Worm (Caenorhabditis elegans) whole organism, young adult: Measurements from ENCODE around the gene clec-266.
A peak's percentile ranks its signal among the peaks of the same experiment; 100 is the strongest.

Experiments
- B0035.1 ChIP-seq: sonication (generic microtip); optimal IDR thresholded peaks from 2 replicates; lab custom pipeline; 2016; ENCODE audit warnings: missing genetic modification characterization, mild to moderate bottlenecking, missing compliant biosample characterization, missing genotype, missing genetic modification reagents
- B0336.3 ChIP-seq: fragments of 200-800 bp; sonication (Bioruptor generic); IDR thresholded peaks from 2 replicates; pipeline ENCODE4 v1.3.6; 2022; ENCODE audit warnings: missing genetic modification characterization, missing compliant biosample characterization
- C06A6.2 ChIP-seq: fragments of 200-800 bp; sonication (Bioruptor generic); conservative IDR thresholded peaks from 2 replicates; pipeline ENCODE4 v1.3.6; 2022; ENCODE audit warnings: missing genetic modification characterization, missing compliant biosample characterization
- C17E4.6 ChIP-seq: fragments of 200-800 bp; sonication (Bioruptor generic); IDR thresholded peaks from 2 replicates; pipeline ENCODE4 v1.3.6; 2022; ENCODE audit warnings: missing genetic modification reagents, missing genetic modification characterization, missing compliant biosample characterization
- D2030.7 ChIP-seq: fragments of 200-800 bp; sonication (Bioruptor generic); IDR thresholded peaks from 2 replicates; pipeline ENCODE4 v1.3.6; 2022; ENCODE audit warnings: missing genetic modification reagents, missing genetic modification characterization, missing compliant biosample characterization
- F23B12.7 ChIP-seq: sonication (generic microtip); optimal IDR thresholded peaks from 2 replicates; lab custom pipeline; 2017; ENCODE audit warnings: missing genetic modification characterization, mild to moderate bottlenecking, missing compliant biosample characterization, antibody characterized with exemption, moderate library complexity; ENCODE audit not compliant: insufficient read depth
- F33H1.4 ChIP-seq: fragments of 200-800 bp; sonication (Bioruptor generic); IDR thresholded peaks from 2 replicates; pipeline ENCODE4 v1.3.6; 2022; ENCODE audit warnings: missing genetic modification reagents, missing genetic modification characterization, missing compliant biosample characterization
- F37B4.10 ChIP-seq: fragments of 200-800 bp; sonication (Bioruptor generic); IDR thresholded peaks from 2 replicates; pipeline ENCODE4 v1.3.6; 2022; ENCODE audit warnings: missing genetic modification characterization, missing compliant biosample characterization
- T07F8.4 ChIP-seq: sonication (generic microtip); optimal IDR thresholded peaks from 2 replicates; lab custom pipeline; 2016; ENCODE audit warnings: mild to moderate bottlenecking, missing genetic modification characterization, moderate library complexity, missing compliant biosample characterization
- Y53G8AR.9 ChIP-seq: fragments of 200-800 bp; sonication (Bioruptor generic); conservative IDR thresholded peaks from 2 replicates; pipeline ENCODE4 v1.3.6; 2022; ENCODE audit warnings: missing genetic modification reagents, missing genetic modification characterization, missing compliant biosample characterization
- Y67H2A.10 ChIP-seq: fragments of 200-800 bp; sonication (Bioruptor generic); conservative IDR thresholded peaks from 2 replicates; pipeline ENCODE4 v1.3.6; 2022; ENCODE audit warnings: missing genetic modification reagents, missing genetic modification characterization, missing compliant biosample characterization
- attf-3 ChIP-seq: fragments of 200-800 bp; sonication (Bioruptor generic); conservative IDR thresholded peaks from 2 replicates; pipeline ENCODE4 v1.3.6; 2022; ENCODE audit warnings: missing genetic modification reagents, missing genetic modification characterization, missing compliant biosample characterization
- attf-6 ChIP-seq: fragments of 200-800 bp; sonication (Bioruptor generic); IDR thresholded peaks from 2 replicates; pipeline ENCODE4 v1.3.6; 2022; ENCODE audit warnings: missing genetic modification reagents, missing genetic modification characterization, missing compliant biosample characterization
- bed-2 ChIP-seq: fragments of 200-800 bp; sonication (Bioruptor generic); IDR thresholded peaks from 2 replicates; pipeline ENCODE4 v1.3.6; 2022; ENCODE audit warnings: missing genetic modification reagents, missing genetic modification characterization, missing compliant biosample characterization
- ceh-100 ChIP-seq: fragments of 200-800 bp; sonication (Bioruptor generic); IDR thresholded peaks from 2 replicates; pipeline ENCODE4 v1.3.6; 2022; ENCODE audit warnings: missing genetic modification reagents, missing genetic modification characterization, missing compliant biosample characterization
- ceh-40 ChIP-seq: fragments of 200-800 bp; sonication (Bioruptor generic); IDR thresholded peaks from 2 replicates; pipeline ENCODE4 v1.3.6; 2022; ENCODE audit warnings: missing genetic modification characterization, missing compliant biosample characterization
- ekl-4 ChIP-seq: fragments of 200-800 bp; sonication (Bioruptor generic); IDR thresholded peaks from 2 replicates; pipeline ENCODE4 v1.3.6; 2022; ENCODE audit warnings: missing genetic modification reagents, missing genetic modification characterization, missing compliant biosample characterization
- ets-4 ChIP-seq: fragments of 200-800 bp; sonication (Bioruptor generic); optimal IDR thresholded peaks from 2 replicates; lab custom pipeline; 2018; ENCODE audit warnings: mild to moderate bottlenecking, missing genetic modification characterization, missing compliant biosample characterization
- hlh-26 ChIP-seq: fragments of 200-800 bp; sonication (Bioruptor generic); conservative IDR thresholded peaks from 2 replicates; pipeline ENCODE4 v1.3.6; 2022; ENCODE audit warnings: missing genetic modification reagents, missing genetic modification characterization, missing compliant biosample characterization
- hmg-1.2 ChIP-seq: fragments of 200-800 bp; sonication (Bioruptor generic); IDR thresholded peaks from 2 replicates; pipeline ENCODE4 v1.3.6; 2022; ENCODE audit warnings: missing genetic modification reagents, missing genetic modification characterization, missing compliant biosample characterization
- hmg-20 ChIP-seq: fragments of 200-800 bp; sonication (Bioruptor generic); IDR thresholded peaks from 2 replicates; pipeline ENCODE4 v1.3.6; 2022; ENCODE audit warnings: missing genetic modification reagents, missing genetic modification characterization, missing compliant biosample characterization
- hrde-1 ChIP-seq: sonication (generic microtip); optimal IDR thresholded peaks from 2 replicates; lab custom pipeline; 2016; ENCODE audit warnings: missing genetic modification characterization, mild to moderate bottlenecking, missing compliant biosample characterization, moderate library complexity, missing genotype, missing genetic modification reagents, borderline replicate concordance
- lag-1 ChIP-seq: fragments of 200-800 bp; sonication (Bioruptor generic); IDR thresholded peaks from 2 replicates; pipeline ENCODE4 v1.3.6; 2022; ENCODE audit warnings: missing genetic modification reagents, missing genetic modification characterization, missing compliant biosample characterization
- let-607 ChIP-seq, 2 experiments: fragments of 200-800 bp in 1 of 2; sonication (Bioruptor generic) in 1 of 2; sonication (generic microtip) in 1 of 2; optimal IDR thresholded peaks; 2 replicates each; lab custom pipeline; 2016 to 2018; ENCODE audit warnings: mild to moderate bottlenecking in 2 of 2, missing compliant biosample characterization in 2 of 2, missing genetic modification characterization in 2 of 2, moderate library complexity in 2 of 2, missing genotype in 1 of 2
- lin-26 ChIP-seq: fragments of 200-800 bp; sonication (Bioruptor generic); IDR thresholded peaks from 2 replicates; pipeline ENCODE4 v1.3.6; 2022; ENCODE audit warnings: missing genetic modification reagents, missing genetic modification characterization, missing compliant biosample characterization
- lsy-27 ChIP-seq: sonication (generic microtip); optimal IDR thresholded peaks from 2 replicates; lab custom pipeline; 2017; ENCODE audit warnings: missing genetic modification characterization, mild to moderate bottlenecking, missing compliant biosample characterization, antibody characterized with exemption, missing genotype, borderline replicate concordance; ENCODE audit not compliant: insufficient read depth
- mcd-1 ChIP-seq: fragments of 200-800 bp; sonication (Bioruptor generic); IDR thresholded peaks from 2 replicates; pipeline ENCODE4 v1.3.6; 2022; ENCODE audit warnings: missing genetic modification reagents, missing genetic modification characterization, missing compliant biosample characterization
- nfya-1 ChIP-seq: sonication (generic microtip); optimal IDR thresholded peaks from 2 replicates; lab custom pipeline; 2017; ENCODE audit warnings: antibody characterized with exemption, missing compliant biosample characterization, missing genetic modification characterization, borderline replicate concordance; ENCODE audit not compliant: insufficient read depth
- nfyb-1 ChIP-seq: fragments of 200-800 bp; sonication (Bioruptor generic); IDR thresholded peaks from 2 replicates; pipeline ENCODE4 v1.3.6; 2022; ENCODE audit warnings: missing genetic modification reagents, missing genetic modification characterization, missing compliant biosample characterization
- rec-8 ChIP-seq, 2 experiments: sonication (generic microtip); optimal IDR thresholded peaks; 2 replicates each; lab custom pipeline; 2016; ENCODE audit warnings: mild to moderate bottlenecking in 2 of 2, missing genetic modification characterization in 2 of 2, missing genetic modification reagents in 2 of 2, missing genotype in 2 of 2, missing biosample characterization in 1 of 2, missing compliant biosample characterization in 1 of 2, moderate library complexity in 1 of 2
- repo-1 ChIP-seq: sonication (generic microtip); optimal IDR thresholded peaks from 2 replicates; lab custom pipeline; 2017; ENCODE audit warnings: mild to moderate bottlenecking, missing genetic modification characterization, missing compliant biosample characterization
- snpc-1.3 ChIP-seq: sonication (generic microtip); optimal IDR thresholded peaks from 2 replicates; lab custom pipeline; 2017; ENCODE audit warnings: missing genetic modification characterization, mild to moderate bottlenecking, missing compliant biosample characterization, antibody characterized with exemption, moderate library complexity, missing genotype, missing genetic modification reagents; ENCODE audit not compliant: insufficient read depth
- snpc-3.4 ChIP-seq: sonication (generic microtip); optimal IDR thresholded peaks from 2 replicates; lab custom pipeline; 2017; ENCODE audit warnings: missing genetic modification characterization, mild to moderate bottlenecking, missing compliant biosample characterization, antibody characterized with exemption, moderate library complexity, missing genotype, missing genetic modification reagents
- sptf-2 ChIP-seq: fragments of 200-800 bp; sonication (Bioruptor generic); optimal IDR thresholded peaks from 2 replicates; lab custom pipeline; 2018; ENCODE audit warnings: mild to moderate bottlenecking, missing genetic modification characterization, missing compliant biosample characterization
- unc-130 ChIP-seq: sonication (generic microtip); optimal IDR thresholded peaks from 2 replicates; lab custom pipeline; 2016; ENCODE audit warnings: missing genetic modification reagents, missing genetic modification characterization, missing compliant biosample characterization
- unc-62 ChIP-seq: fragments of 150-350 bp; optimal IDR thresholded peaks from 2 replicates; lab custom pipeline; 2014; ENCODE audit warnings: missing biosample characterization, missing genetic modification reagents, missing genetic modification characterization
- xnd-1 ChIP-seq: sonication (generic microtip); optimal IDR thresholded peaks from 2 replicates; lab custom pipeline; 2016; ENCODE audit warnings: missing genotype, missing genetic modification reagents, missing genetic modification characterization, missing compliant biosample characterization
- zfh-2 ChIP-seq: fragments of 200-800 bp; sonication (Bioruptor generic); conservative IDR thresholded peaks from 2 replicates; pipeline ENCODE4 v1.3.6; 2022; ENCODE audit warnings: missing genetic modification reagents, missing genetic modification characterization, missing compliant biosample characterization
- ztf-22 ChIP-seq: fragments of 200-800 bp; sonication (Bioruptor generic); optimal IDR thresholded peaks from 2 replicates; lab custom pipeline; 2018; ENCODE audit warnings: mild to moderate bottlenecking, missing genetic modification characterization, moderate library complexity, missing compliant biosample characterization

Gene clec-266

ce11 chrX:6588495-6588894, 34.2 kb downstream of the clec-266 start, which contains the start of gene fbxl-4 (continued):
- no peak for TF ChIP-seq lag-1 (GFP tag; lab: Robert Waterston, UW)
- TF ChIP-seq mcd-1 (GFP tag; lab: Robert Waterston, UW) = no peak
- no peak for TF ChIP-seq ceh-100 (GFP tag; lab: Robert Waterston, UW)
- TF ChIP-seq C06A6.2 (GFP tag; lab: Robert Waterston, UW) = no peak
- TF ChIP-seq, all 124 proteins: peak for 0

- TF ChIP-seq xnd-1 (tag; lab: Kevin White, UChicago) = no peak
- TF ChIP-seq, all 124 proteins: peak for 0
These were observed 39.3 kb downstream of the clec-266 start for ce11 chrX:6583385-6583784.

DNA sequence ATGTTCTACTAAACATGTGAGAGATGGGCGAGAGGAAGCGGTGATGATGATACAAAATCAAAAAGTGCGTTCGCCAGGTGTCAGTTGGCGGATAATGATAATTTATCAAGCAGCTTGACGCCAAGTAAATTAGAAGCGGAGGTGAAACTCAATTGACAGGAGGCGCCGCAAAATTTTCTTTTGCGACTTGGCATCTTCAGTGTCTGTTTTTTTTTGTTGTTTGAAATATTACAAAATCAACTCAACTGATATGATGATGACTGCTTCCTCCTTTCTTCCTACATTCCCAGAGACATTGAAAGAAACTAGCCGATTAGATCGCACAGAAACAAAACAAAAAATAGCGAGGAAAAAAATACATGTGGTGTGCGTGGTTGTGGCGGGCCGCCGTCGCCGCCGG, 46.7 kb downstream of the clec-266 start:
- TF ChIP-seq F23B12.7 (no peak), repo-1 (no peak), T07F8.4 (tag; lab: Kevin White, UChicago) (no peak), ztf-22 (GFP tag; lab: Kevin White, UChicago) (no peak), ekl-4 (GFP tag; lab: Robert Waterston, UW) (no peak), D2030.7 (GFP tag; lab: Robert Waterston, UW) (no peak)

DNA sequence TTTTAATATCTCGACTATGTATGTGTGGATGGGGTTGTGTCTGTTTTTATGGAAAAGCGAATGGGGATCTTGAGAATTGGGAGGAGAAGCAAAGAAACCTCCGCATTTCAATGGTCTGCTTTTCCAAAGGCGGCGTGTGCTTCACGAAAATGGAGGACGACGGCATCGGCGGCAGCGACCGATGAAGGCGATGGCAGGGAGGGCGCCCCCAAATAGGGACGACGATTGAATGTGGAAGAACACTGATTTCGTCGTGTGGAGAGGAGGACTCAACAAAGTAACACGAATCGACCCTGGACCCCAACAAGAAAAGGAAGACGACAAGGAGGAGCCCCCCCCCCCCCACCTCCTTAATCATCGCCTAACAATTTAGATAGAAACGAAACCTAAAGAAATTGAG, 49.7 kb downstream of the clec-266 start:
- no peak for TF ChIP-seq B0336.3 (GFP tag; lab: Robert Waterston, UW)
- no peak for TF ChIP-seq attf-3 (GFP tag; lab: Robert Waterston, UW)
- no peak for TF ChIP-seq lin-26
- TF ChIP-seq F33H1.4 (GFP tag; lab: Robert Waterston, UW) = no peak
- TF ChIP-seq let-607 (tag; optimal IDR thresholded peaks at IDR 0.05; lab: Kevin White, UChicago) = no peak
- TF ChIP-seq hmg-1.2 (GFP tag; lab: Robert Waterston, UW) = no peak
- no peak for TF ChIP-seq ets-4 (GFP tag; lab: Kevin White, UChicago)
- TF ChIP-seq zfh-2 = peak; percentile 62
- no peak for TF ChIP-seq sptf-2
- no peak for TF ChIP-seq hrde-1
- TF ChIP-seq Y53G8AR.9 (GFP tag; lab: Robert Waterston, UW) = no peak
- TF ChIP-seq bed-2 (GFP tag; lab: Robert Waterston, UW) = no peak
- TF ChIP-seq attf-6 = no peak
- TF ChIP-seq nfyb-1 (GFP tag; lab: Robert Waterston, UW) = 0 out of 2 replicates have a peak, but pooled peaks have one; percentile 26
- TF ChIP-seq lag-1 (GFP tag; lab: Robert Waterston, UW) = no peak
- TF ChIP-seq ekl-4 (GFP tag; lab: Robert Waterston, UW) = no peak

- TF ChIP-seq snpc-3.4 (tag; lab: Kevin White, UChicago) (no peak), unc-62 (no peak), B0336.3 (GFP tag; lab: Robert Waterston, UW) (no peak), C17E4.6 (GFP tag; lab: Robert Waterston, UW) (no peak), ceh-40 (GFP tag; lab: Robert Waterston, UW) (no peak), hmg-20 (GFP tag; lab: Robert Waterston, UW) (no peak), lsy-27 (tag; lab: Kevin White, UChicago) (no peak), B0035.1 (tag; lab: Kevin White, UChicago) (no peak), ceh-100 (GFP tag; lab: Robert Waterston, UW) (no peak), unc-130 (GFP tag; lab: Kevin White, UChicago) (no peak), hlh-26 (GFP tag; lab: Robert Waterston, UW) (no peak), nfya-1 (tag; lab: Kevin White, UChicago) (no peak), F37B4.10 (GFP tag; lab: Robert Waterston, UW) (no peak), snpc-1.3 (tag; lab: Kevin White, UChicago) (no peak), rec-8 (tag; optimal IDR thresholded peaks at IDR 0.05; lab: Kevin White, UChicago) (no peak), nfyb-1 (GFP tag; lab: Robert Waterston, UW) (no peak), Y67H2A.10 (GFP tag; lab: Robert Waterston, UW) (no peak)
These were observed 53.1 kb downstream of the clec-266 start, which contains the start of gene dop-3 for ce11 chrX:6569624-6570023. dop-3 (minus strand) TSS chrX:6569724.
